Worm (Caenorhabditis elegans) whole organism, L3 larva: ENCODE measurements around the gene C17G1.5.

Source experiments
- R02D3.7 ChIP-seq: fragments of 150-350 bp; optimal IDR thresholded peaks from 2 replicates; lab custom pipeline; 2014; ENCODE audit warnings: missing biosample characterization, missing genetic modification characterization
- ZK546.5 ChIP-seq: sonication (generic microtip); optimal IDR thresholded peaks from 2 replicates; lab custom pipeline; 2017; ENCODE audit warnings: missing biosample characterization, missing genetic modification characterization
- aly-2 ChIP-seq: fragments of 150-350 bp; optimal IDR thresholded peaks from 2 replicates; lab custom pipeline; 2014; ENCODE audit warnings: missing biosample characterization, missing genetic modification characterization
- ama-1 ChIP-seq: fragments of 150-350 bp; optimal IDR thresholded peaks from 2 replicates; lab custom pipeline; 2018
- ceh-28 ChIP-seq: fragments of 150-350 bp; optimal IDR thresholded peaks from 2 replicates; lab custom pipeline; 2014; ENCODE audit warnings: missing biosample characterization, missing genetic modification reagents, missing genetic modification characterization
- ceh-82 ChIP-seq: fragments of 150-350 bp; optimal IDR thresholded peaks from 2 replicates; lab custom pipeline; 2014; ENCODE audit warnings: missing biosample characterization, missing genetic modification characterization
- ceh-9 ChIP-seq: sonication (generic microtip); optimal IDR thresholded peaks from 2 replicates; lab custom pipeline; 2018; ENCODE audit warnings: missing biosample characterization, missing genetic modification characterization
- daf-12 ChIP-seq: fragments of 150-350 bp; optimal IDR thresholded peaks from 2 replicates; lab custom pipeline; 2014; ENCODE audit warnings: missing biosample characterization, missing genetic modification reagents, missing genetic modification characterization
- egl-27 ChIP-seq: sonication (generic microtip); optimal IDR thresholded peaks from 4 replicates; lab custom pipeline; 2017; ENCODE audit warnings: missing biosample characterization, missing genetic modification reagents, missing genetic modification characterization
- egl-5 ChIP-seq: fragments of 150-350 bp; optimal IDR thresholded peaks from 2 replicates; lab custom pipeline; 2017; ENCODE audit warnings: missing biosample characterization, missing genetic modification reagents, missing genetic modification characterization, inconsistent platforms
- elt-1 ChIP-seq: fragments of 150-350 bp; optimal IDR thresholded peaks from 2 replicates; lab custom pipeline; 2014; ENCODE audit warnings: missing biosample characterization, missing genetic modification characterization
- elt-2 ChIP-seq: sonication (generic microtip); optimal IDR thresholded peaks from 2 replicates; lab custom pipeline; 2016; ENCODE audit warnings: missing genetic modification reagents, mild to moderate bottlenecking, missing genetic modification characterization, missing compliant biosample characterization
- fkh-10 ChIP-seq: sonication (generic microtip); optimal IDR thresholded peaks from 2 replicates; lab custom pipeline; 2017; ENCODE audit warnings: missing biosample characterization, missing genetic modification reagents, missing genetic modification characterization
- fkh-2 ChIP-seq: fragments of 150-350 bp; optimal IDR thresholded peaks from 2 replicates; lab custom pipeline; 2014; ENCODE audit warnings: missing biosample characterization, missing genetic modification reagents, missing genetic modification characterization
- hmg-11 ChIP-seq: sonication (generic microtip); optimal IDR thresholded peaks from 2 replicates; lab custom pipeline; 2016; ENCODE audit warnings: missing genetic modification characterization, missing compliant biosample characterization
- nhr-12 ChIP-seq: fragments of 150-350 bp; optimal IDR thresholded peaks from 2 replicates; lab custom pipeline; 2014; ENCODE audit warnings: missing biosample characterization, missing genetic modification characterization
- nhr-23 ChIP-seq: fragments of 150-350 bp; optimal IDR thresholded peaks from 2 replicates; lab custom pipeline; 2014; ENCODE audit warnings: missing biosample characterization, missing genetic modification reagents, missing genetic modification characterization
- nhr-25 ChIP-seq: sonication (generic microtip); optimal IDR thresholded peaks from 2 replicates; lab custom pipeline; 2017; ENCODE audit warnings: missing biosample characterization, missing genetic modification characterization
- nhr-28 ChIP-seq: fragments of 150-350 bp; optimal IDR thresholded peaks from 2 replicates; lab custom pipeline; 2014; ENCODE audit warnings: missing biosample characterization, missing genetic modification characterization
- nhr-43 ChIP-seq: sonication (generic microtip); optimal IDR thresholded peaks from 2 replicates; lab custom pipeline; 2016; ENCODE audit warnings: mild to moderate bottlenecking, missing genetic modification characterization, missing compliant biosample characterization; ENCODE audit not compliant: poor library complexity, severe bottlenecking
- nhr-67 ChIP-seq: fragments of 150-350 bp; optimal IDR thresholded peaks from 2 replicates; lab custom pipeline; 2014; ENCODE audit warnings: missing biosample characterization, missing genetic modification characterization
- nhr-76 ChIP-seq: fragments of 150-350 bp; sonication (generic microtip); optimal IDR thresholded peaks from 5 replicates; lab custom pipeline; 2014; ENCODE audit warnings: missing biosample characterization, missing genetic modification characterization
- pha-4 ChIP-seq: fragments of 150-350 bp; optimal IDR thresholded peaks from 2 replicates; lab custom pipeline; 2014; ENCODE audit warnings: missing biosample characterization, missing genetic modification reagents, missing genetic modification characterization
- pqm-1 ChIP-seq: fragments of 150-350 bp; optimal IDR thresholded peaks from 2 replicates; lab custom pipeline; 2017; ENCODE audit warnings: missing biosample characterization, missing genetic modification characterization, inconsistent platforms
- sea-2 ChIP-seq: fragments of 150-350 bp; sonication (generic microtip); optimal IDR thresholded peaks from 4 replicates; lab custom pipeline; 2014; ENCODE audit warnings: missing biosample characterization, missing genetic modification reagents, missing genetic modification characterization
- skn-1 ChIP-seq: fragments of 150-350 bp; optimal IDR thresholded peaks from 2 replicates; lab custom pipeline; 2014; ENCODE audit warnings: missing biosample characterization, missing genetic modification characterization
- snpc-4 ChIP-seq: fragments of 150-350 bp; optimal IDR thresholded peaks from 2 replicates; lab custom pipeline; 2014; ENCODE audit warnings: missing biosample characterization, missing genetic modification characterization
- tbx-2 ChIP-seq: sonication (generic microtip); optimal IDR thresholded peaks from 2 replicates; lab custom pipeline; 2016; ENCODE audit warnings: mild to moderate bottlenecking, missing genetic modification characterization, missing compliant biosample characterization
- unc-62 ChIP-seq: fragments of 150-350 bp; sonication (generic microtip); optimal IDR thresholded peaks from 4 replicates; lab custom pipeline; 2014; ENCODE audit warnings: missing biosample characterization, missing genetic modification reagents, missing genetic modification characterization
- zag-1 ChIP-seq: fragments of 150-350 bp; optimal IDR thresholded peaks from 2 replicates; lab custom pipeline; 2014; ENCODE audit warnings: missing biosample characterization, missing genetic modification characterization
- ztf-11 ChIP-seq: fragments of 150-350 bp; optimal IDR thresholded peaks from 2 replicates; lab custom pipeline; 2014; ENCODE audit warnings: missing biosample characterization, missing genetic modification characterization

C17G1.5 gene

ce11 chrX:9933291-9934008 is 5.2 kb upstream of the C17G1.5 start:
- TF ChIP-seq elt-1 (tag; lab: Kevin White, UChicago), result no peak
- TF ChIP-seq ama-1 (lab: Kevin White, UChicago), result peak; percentile 33
- TF ChIP-seq, all 47 proteins: peak for 1

ce11 chrX:9934009-9934323 is 4.6 kb upstream of the C17G1.5 start:
- TF ChIP-seq elt-2 (tag; lab: Kevin White, UChicago) (peak; percentile 67), pqm-1 (tag; lab: Kevin White, UChicago) (peak; percentile 52), R02D3.7 (no peak), aly-2 (tag; lab: Kevin White, UChicago) (no peak), nhr-76 (tag; lab: Kevin White, UChicago) (no peak), pha-4 (tag; lab: Kevin White, UChicago) (peak; percentile 23), egl-27 (tag; lab: Kevin White, UChicago) (no peak)
- TF ChIP-seq, all 47 proteins: peak for 3

ce11 chrX:9938091-9938490 is 511 bp upstream of the C17G1.5 start:
- TF ChIP-seq snpc-4 (tag; lab: Kevin White, UChicago), result no peak
- TF ChIP-seq egl-27 (tag; lab: Kevin White, UChicago), result no peak
- no peak for TF ChIP-seq ZK546.5 (tag; lab: Kevin White, UChicago)
- TF ChIP-seq tbx-2 (tag; lab: Kevin White, UChicago), result no peak
- peak; percentile 73 for TF ChIP-seq nhr-25 (tag; lab: Kevin White, UChicago)
- TF ChIP-seq elt-1 (tag; lab: Kevin White, UChicago), result no peak
- no peak for TF ChIP-seq nhr-67
- TF ChIP-seq nhr-23 (tag; lab: Kevin White, UChicago), result peak; percentile 34
- no peak for TF ChIP-seq nhr-28 (tag; lab: Kevin White, UChicago)
- no peak for TF ChIP-seq sea-2 (GFP tag; lab: Kevin White, UChicago)
- TF ChIP-seq egl-5, result peak; percentile 45
- TF ChIP-seq nhr-43 (tag; lab: Kevin White, UChicago), result peak; percentile 20

ce11 chrX:9940524-9940923 is 1.9 kb downstream of the C17G1.5 start:
- TF ChIP-seq pha-4 (tag; lab: Kevin White, UChicago) (peak; percentile 74), nhr-67 (no peak)

ce11 chrX:9941379-9941778 is 2.8 kb downstream of the C17G1.5 start:
- TF ChIP-seq nhr-25 (tag; lab: Kevin White, UChicago) (peak; percentile 31), hmg-11 (tag; lab: Kevin White, UChicago) (peak; percentile 13), ZK546.5 (tag; lab: Kevin White, UChicago) (no peak)

ce11 chrX:9948528-9948927 is 9.9 kb downstream of the C17G1.5 start:
- TF ChIP-seq nhr-76 (tag; lab: Kevin White, UChicago) (no peak), ceh-9 (no peak), unc-62 (GFP tag; lab: Kevin White, UChicago) (no peak), ceh-82 (no peak), zag-1 (tag; lab: Kevin White, UChicago) (no peak)

- TF ChIP-seq sea-2 (GFP tag; lab: Kevin White, UChicago), result no peak
- TF ChIP-seq nhr-25 (tag; lab: Kevin White, UChicago), result no peak
- no peak for TF ChIP-seq fkh-2 (tag; lab: Kevin White, UChicago)
- no peak for TF ChIP-seq ztf-11 (tag; lab: Kevin White, UChicago)
- no peak for TF ChIP-seq skn-1 (tag; lab: Kevin White, UChicago)
- no peak for TF ChIP-seq nhr-12 (tag; lab: Kevin White, UChicago)
- no peak for TF ChIP-seq daf-12 (tag; lab: Kevin White, UChicago)
- no peak for TF ChIP-seq egl-27 (tag; lab: Kevin White, UChicago)
- no peak for TF ChIP-seq ceh-28
- no peak for TF ChIP-seq fkh-10 (GFP tag; lab: Kevin White, UChicago)
Measured at ce11 chrX:9948963-9949362, 10.4 kb downstream of the C17G1.5 start, which contains the start of gene nas-37. TSS of gene nas-37 (minus strand) at chrX:9949063.
